Worm (Caenorhabditis elegans) whole organism, late embryonic: ENCODE measurements around the gene frpr-3.

Source experiments
- C38D4.7 ChIP-seq: fragments of 200-800 bp; sonication (Bioruptor generic); optimal IDR thresholded peaks from 2 replicates; lab custom pipeline; 2018; ENCODE audit warnings: mild to moderate bottlenecking, missing genetic modification characterization, moderate library complexity, missing compliant biosample characterization
- K02D7.2 ChIP-seq: sonication (generic microtip); optimal IDR thresholded peaks from 2 replicates; lab custom pipeline; 2017; ENCODE audit warnings: mild to moderate bottlenecking, missing genetic modification characterization, missing compliant biosample characterization
- K09A11.1 ChIP-seq: sonication (generic microtip); optimal IDR thresholded peaks from 2 replicates; lab custom pipeline; 2017; ENCODE audit warnings: antibody characterized with exemption, mild to moderate bottlenecking, missing genetic modification characterization, missing compliant biosample characterization; ENCODE audit not compliant: insufficient read depth
- T23F11.4 ChIP-seq: fragments of 200-800 bp; sonication (Bioruptor generic); optimal IDR thresholded peaks from 2 replicates; lab custom pipeline; 2018; ENCODE audit warnings: mild to moderate bottlenecking, missing genetic modification characterization, missing compliant biosample characterization
- ahr-1 ChIP-seq: sonication (generic microtip); optimal IDR thresholded peaks from 2 replicates; lab custom pipeline; 2016; ENCODE audit warnings: missing genetic modification characterization, missing compliant biosample characterization
- ama-1 ChIP-seq: fragments of 150-350 bp; optimal IDR thresholded peaks from 2 replicates; lab custom pipeline; 2014
- ceh-14 ChIP-seq: sonication (generic microtip); optimal IDR thresholded peaks from 2 replicates; lab custom pipeline; 2016; ENCODE audit warnings: missing genotype, missing genetic modification characterization, missing compliant biosample characterization
- ceh-18 ChIP-seq: sonication (generic microtip); optimal IDR thresholded peaks from 2 replicates; lab custom pipeline; 2016; ENCODE audit warnings: missing genetic modification characterization, missing compliant biosample characterization
- ceh-19 ChIP-seq: fragments of 200-800 bp; sonication (Bioruptor generic); optimal IDR thresholded peaks from 2 replicates; lab custom pipeline; 2018; ENCODE audit warnings: mild to moderate bottlenecking, missing genetic modification characterization, missing compliant biosample characterization
- ceh-34 ChIP-seq: sonication (generic microtip); optimal IDR thresholded peaks from 2 replicates; lab custom pipeline; 2016; ENCODE audit warnings: mild to moderate bottlenecking, missing genetic modification characterization, missing compliant biosample characterization
- ceh-45 ChIP-seq: fragments of 200-800 bp; sonication (Bioruptor generic); IDR thresholded peaks from 2 replicates; pipeline ENCODE4 v1.3.6; 2022; ENCODE audit warnings: missing genetic modification reagents, missing genetic modification characterization, missing compliant biosample characterization
- ceh-6 ChIP-seq: fragments of 200-800 bp; sonication (Bioruptor generic); optimal IDR thresholded peaks from 2 replicates; lab custom pipeline; 2018; ENCODE audit warnings: mild to moderate bottlenecking, missing genetic modification characterization, missing compliant biosample characterization
- che-1 ChIP-seq: sonication (generic microtip); optimal IDR thresholded peaks from 2 replicates; lab custom pipeline; 2016; ENCODE audit warnings: mild to moderate bottlenecking, missing genetic modification characterization, missing compliant biosample characterization
- dmd-4 ChIP-seq: sonication (generic microtip); optimal IDR thresholded peaks from 2 replicates; lab custom pipeline; 2016; ENCODE audit warnings: borderline replicate concordance, missing genetic modification characterization, missing compliant biosample characterization
- dve-1 ChIP-seq: sonication (generic microtip); optimal IDR thresholded peaks from 2 replicates; lab custom pipeline; 2017; ENCODE audit warnings: antibody characterized with exemption, mild to moderate bottlenecking, missing genetic modification characterization, missing compliant biosample characterization
- elt-2 ChIP-seq: sonication (generic microtip); optimal IDR thresholded peaks from 2 replicates; lab custom pipeline; 2016; ENCODE audit warnings: missing genetic modification reagents, missing genetic modification characterization, missing compliant biosample characterization
- elt-4 ChIP-seq: sonication (generic microtip); optimal IDR thresholded peaks from 2 replicates; lab custom pipeline; 2016; ENCODE audit warnings: missing genetic modification characterization, missing compliant biosample characterization
- eyg-1 ChIP-seq: sonication (generic microtip); optimal IDR thresholded peaks from 2 replicates; lab custom pipeline; 2016; ENCODE audit warnings: missing genotype, missing genetic modification characterization, missing compliant biosample characterization
- fkh-10 ChIP-seq: fragments of 150-350 bp; optimal IDR thresholded peaks from 2 replicates; lab custom pipeline; 2014; ENCODE audit warnings: missing biosample characterization, missing genetic modification reagents, missing genetic modification characterization
- fkh-6 ChIP-seq: sonication (generic microtip); optimal IDR thresholded peaks from 2 replicates; lab custom pipeline; 2016; ENCODE audit warnings: missing genetic modification characterization, missing compliant biosample characterization
- hlh-30 ChIP-seq: sonication (generic microtip); optimal IDR thresholded peaks from 2 replicates; lab custom pipeline; 2017; ENCODE audit warnings: antibody characterized with exemption, missing genetic modification characterization, missing compliant biosample characterization; ENCODE audit not compliant: insufficient read depth
- hlh-6 ChIP-seq: sonication (generic microtip); optimal IDR thresholded peaks from 2 replicates; lab custom pipeline; 2016; ENCODE audit warnings: missing genotype, missing genetic modification characterization, missing compliant biosample characterization
- lin-11 ChIP-seq: fragments of 200-800 bp; sonication (Bioruptor generic); optimal IDR thresholded peaks from 2 replicates; lab custom pipeline; 2018; ENCODE audit warnings: mild to moderate bottlenecking, missing genetic modification characterization, missing compliant biosample characterization
- mec-3 ChIP-seq: sonication (generic microtip); optimal IDR thresholded peaks from 2 replicates; lab custom pipeline; 2016; ENCODE audit warnings: borderline replicate concordance, missing genetic modification characterization, missing compliant biosample characterization
- nhr-11 ChIP-seq: fragments of 150-350 bp; optimal IDR thresholded peaks from 2 replicates; lab custom pipeline; 2014; ENCODE audit warnings: missing biosample characterization, missing genetic modification characterization
- pag-3 ChIP-seq: sonication (generic microtip); optimal IDR thresholded peaks from 2 replicates; lab custom pipeline; 2016; ENCODE audit warnings: missing compliant biosample characterization, missing genetic modification characterization, borderline replicate concordance
- pax-1 ChIP-seq: fragments of 150-350 bp; optimal IDR thresholded peaks from 2 replicates; lab custom pipeline; 2014; ENCODE audit warnings: missing biosample characterization, missing genetic modification characterization
- pha-2 ChIP-seq: sonication (generic microtip); optimal IDR thresholded peaks from 2 replicates; lab custom pipeline; 2017; ENCODE audit warnings: mild to moderate bottlenecking, missing genetic modification characterization, missing compliant biosample characterization
- pros-1 ChIP-seq: fragments of 150-350 bp; optimal IDR thresholded peaks from 2 replicates; lab custom pipeline; 2014; ENCODE audit warnings: missing biosample characterization, missing genetic modification reagents, missing genetic modification characterization
- ref-2 ChIP-seq: sonication (generic microtip); optimal IDR thresholded peaks from 2 replicates; lab custom pipeline; 2016; ENCODE audit warnings: missing genetic modification characterization, missing compliant biosample characterization
- rnt-1 ChIP-seq: sonication (generic microtip); optimal IDR thresholded peaks from 2 replicates; lab custom pipeline; 2016; ENCODE audit warnings: missing genetic modification characterization, missing compliant biosample characterization
- sdc-2 ChIP-seq: sonication (generic microtip); optimal IDR thresholded peaks from 2 replicates; lab custom pipeline; 2016; ENCODE audit warnings: missing genotype, missing genetic modification characterization, missing compliant biosample characterization
- sox-4 ChIP-seq: sonication (generic microtip); optimal IDR thresholded peaks from 2 replicates; lab custom pipeline; 2017; ENCODE audit warnings: mild to moderate bottlenecking, missing genetic modification characterization, inconsistent platforms, missing compliant biosample characterization
- tbx-2 ChIP-seq: sonication (generic microtip); optimal IDR thresholded peaks from 2 replicates; lab custom pipeline; 2016; ENCODE audit warnings: missing genetic modification characterization, missing compliant biosample characterization
- tbx-7 ChIP-seq: sonication (generic microtip); optimal IDR thresholded peaks from 2 replicates; lab custom pipeline; 2016; ENCODE audit warnings: missing genotype, missing genetic modification characterization, missing compliant biosample characterization
- ztf-16 ChIP-seq: sonication (generic microtip); optimal IDR thresholded peaks from 2 replicates; lab custom pipeline; 2017; ENCODE audit warnings: missing genetic modification characterization, missing compliant biosample characterization

frpr-3 gene

ce11 chrV:7776029-7776628 is 5.1 kb downstream of the frpr-3 start, which contains the start of the genes rpl-39 and rps-30 (continued):
- no peak for TF ChIP-seq C38D4.7 (GFP tag; lab: Kevin White, UChicago)
- TF ChIP-seq hlh-6 (tag; lab: Kevin White, UChicago): no peak
- no peak for TF ChIP-seq eyg-1
- no peak for TF ChIP-seq pha-2 (tag; lab: Kevin White, UChicago)
- TF ChIP-seq ceh-6 (GFP tag; lab: Kevin White, UChicago): no peak
- no peak for TF ChIP-seq fkh-6 (tag; lab: Kevin White, UChicago)
- TF ChIP-seq elt-4 (tag; lab: Kevin White, UChicago): no peak
- TF ChIP-seq pros-1: peak; percentile 53
- TF ChIP-seq dmd-4: no peak
- no peak for TF ChIP-seq pag-3 (tag; lab: Kevin White, UChicago)
- TF ChIP-seq nhr-11 (tag; lab: Kevin White, UChicago): no peak
- TF ChIP-seq ahr-1 (tag; lab: Kevin White, UChicago): no peak
- peak; percentile 20 for TF ChIP-seq ceh-34 (tag; lab: Kevin White, UChicago)
- TF ChIP-seq lin-11 (tag; lab: Kevin White, UChicago): no peak
- peak; percentile 13 for TF ChIP-seq ref-2
- no peak for TF ChIP-seq fkh-10 (GFP tag; lab: Kevin White, UChicago)
- peak; percentile 46 for TF ChIP-seq elt-2 (tag; lab: Kevin White, UChicago)
- peak; percentile 73 for TF ChIP-seq rnt-1
- peak; percentile 28 for TF ChIP-seq ztf-16 (tag; lab: Kevin White, UChicago)
- no peak for TF ChIP-seq sox-4
- TF ChIP-seq ceh-18 (tag; lab: Kevin White, UChicago): peak; percentile 71

- TF ChIP-seq ama-1 (lab: Kevin White, UChicago): no peak
- TF ChIP-seq K09A11.1 (tag; lab: Kevin White, UChicago): no peak
- no peak for TF ChIP-seq ref-2
- TF ChIP-seq pax-1 (tag; lab: Kevin White, UChicago): no peak
- no peak for TF ChIP-seq ceh-14 (tag; lab: Kevin White, UChicago)
- TF ChIP-seq tbx-7: no peak
- no peak for TF ChIP-seq mec-3
- TF ChIP-seq, all 69 proteins: peak for 0
Measured at ce11 chrV:7777098-7777497, 6.0 kb downstream of the frpr-3 start, which contains the start of gene C26F1.3. TSS of gene C26F1.3 (plus strand) at chrV:7777300.

ce11 chrV:7778999-7779398 is 7.9 kb downstream of the frpr-3 start:
- TF ChIP-seq K09A11.1 (tag; lab: Kevin White, UChicago) (no peak), K02D7.2 (tag; lab: Kevin White, UChicago) (no peak), sdc-2 (tag; lab: Kevin White, UChicago) (no peak)

- no peak for TF ChIP-seq ceh-45 (GFP tag; lab: Robert Waterston, UW)
- no peak for TF ChIP-seq hlh-30 (tag; lab: Kevin White, UChicago)
- TF ChIP-seq elt-2 (tag; lab: Kevin White, UChicago): no peak
- no peak for TF ChIP-seq T23F11.4 (GFP tag; lab: Kevin White, UChicago)
- TF ChIP-seq rnt-1: no peak
- no peak for TF ChIP-seq ceh-19 (GFP tag; lab: Kevin White, UChicago)
- no peak for TF ChIP-seq tbx-7
- no peak for TF ChIP-seq che-1 (tag; lab: Kevin White, UChicago)
- no peak for TF ChIP-seq tbx-2 (tag; lab: Kevin White, UChicago)
- no peak for TF ChIP-seq ref-2
- no peak for TF ChIP-seq dve-1 (tag; lab: Kevin White, UChicago)
- TF ChIP-seq, all 69 proteins: peak for 0
Measured at ce11 chrV:7781511-7781910, 10.4 kb downstream of the frpr-3 start, which contains the start of gene cyp-32A1. TSS of gene cyp-32A1 (plus strand) at chrV:7781811.
